Worm (Caenorhabditis elegans): ENCODE measurements around the gene F45E6.1.

The F45E6.1 gene

ce11 chrX:12452143-12452570 lies 25.1 kb downstream of the F45E6.1 start (continued):
- no peak for TF ChIP-seq zip-2 (tag; optimal IDR thresholded peaks at IDR 0.05)
- no peak for TF ChIP-seq F26F4.8 (GFP tag; conservative IDR thresholded peaks at IDR 0.05)
- TF ChIP-seq nhr-111 (GFP tag; optimal IDR thresholded peaks at IDR 0.05) = no peak
- TF ChIP-seq snpc-4 (tag; optimal IDR thresholded peaks at IDR 0.05) = no peak
- TF ChIP-seq mes-2 (tag; optimal IDR thresholded peaks at IDR 0.05; ENCODE audit: poor library complexity, severe bottlenecking) = peak; percentile 61
- peak; percentile 50 for TF ChIP-seq T26A8.4 (GFP tag; IDR thresholded peaks at IDR 0.05)
- TF ChIP-seq lin-1 (GFP tag; IDR thresholded peaks at IDR 0.05) = no peak
- TF ChIP-seq D1046.2 (GFP tag; IDR thresholded peaks at IDR 0.05) = no peak
- peak; percentile 31 for TF ChIP-seq nhr-102 (tag; optimal IDR thresholded peaks at IDR 0.05)
- TF ChIP-seq jun-1 (tag; optimal IDR thresholded peaks at IDR 0.05) = no peak
- no peak for TF ChIP-seq egl-27 (tag; optimal IDR thresholded peaks at IDR 0.05)
- TF ChIP-seq saeg-2 (GFP tag; IDR thresholded peaks at IDR 0.05) = 0 out of 2 replicates have a peak, but pooled peaks have one; percentile 26
- no peak for TF ChIP-seq nhr-76 (tag; optimal IDR thresholded peaks at IDR 0.05)
- TF ChIP-seq Y75B8A.6 (GFP tag; IDR thresholded peaks at IDR 0.05) = no peak
- TF ChIP-seq ctbp-1 (GFP tag; IDR thresholded peaks at IDR 0.05) = peak; percentile 66
- TF ChIP-seq snpc-1.2 (GFP tag; IDR thresholded peaks at IDR 0.05) = no peak
- peak; percentile 71 for TF ChIP-seq mep-1 (tag; optimal IDR thresholded peaks at IDR 0.05)
- TF ChIP-seq unc-62 (GFP tag; optimal IDR thresholded peaks at IDR 0.05 in 1 of 2) = peak in 1 of 2 experiments; percentile 15
- no peak for TF ChIP-seq unc-62 (tag; optimal IDR thresholded peaks at IDR 0.05)
- TF ChIP-seq daf-16 (GFP tag; optimal IDR thresholded peaks at IDR 0.05) = no peak
- TF ChIP-seq daf-16 (tag; optimal IDR thresholded peaks at IDR 0.05) = peak; percentile 4
- peak; percentile 15 for TF ChIP-seq nhr-28 (tag; optimal IDR thresholded peaks at IDR 0.05)
- no peak for TF ChIP-seq unc-39 (tag; optimal IDR thresholded peaks at IDR 0.05)
- TF ChIP-seq hlh-30 (tag; optimal IDR thresholded peaks at IDR 0.05; ENCODE audit: insufficient read depth) = peak; percentile 5
- TF ChIP-seq vab-7 (GFP tag; IDR thresholded peaks at IDR 0.05) = no peak
- peak; percentile 73; the same call in 1 of the 2 replicates for TF ChIP-seq egl-43 (GFP tag; IDR thresholded peaks at IDR 0.05)
- no peak for TF ChIP-seq lim-7 (GFP tag; IDR thresholded peaks at IDR 0.05)
- no peak for TF ChIP-seq lin-39 (tag; optimal IDR thresholded peaks at IDR 0.05)
- no peak for TF ChIP-seq zag-1 (tag; optimal IDR thresholded peaks at IDR 0.05)
- TF ChIP-seq nhr-42 (GFP tag; IDR thresholded peaks at IDR 0.05) = no peak
- peak; percentile 73 for TF ChIP-seq aha-1 (tag)
- TF ChIP-seq Y5F2A.4 (GFP tag; optimal IDR thresholded peaks at IDR 0.05) = no peak
- TF ChIP-seq dmd-6 (GFP tag; IDR thresholded peaks at IDR 0.05) = 0 out of 2 replicates have a peak, but pooled peaks have one; percentile 52
- 0 out of 2 replicates have a peak, but pooled peaks have one; percentile 53 for TF ChIP-seq madf-9 (GFP tag; conservative IDR thresholded peaks at IDR 0.05)
- no peak for TF ChIP-seq spr-1 (tag; optimal IDR thresholded peaks at IDR 0.05)
- no peak for TF ChIP-seq mdt-29 (GFP tag; IDR thresholded peaks at IDR 0.05)
- TF ChIP-seq hlh-11 (tag; optimal IDR thresholded peaks at IDR 0.05) = peak; percentile 63
- TF ChIP-seq R02D3.7 (tag; optimal IDR thresholded peaks at IDR 0.05) = no peak
- TF ChIP-seq Y48G9A.11 (GFP tag; IDR thresholded peaks at IDR 0.05) = no peak
- TF ChIP-seq lin-29 (GFP tag; IDR thresholded peaks at IDR 0.05) = no peak
- no peak for TF ChIP-seq ceh-82 (tag; optimal IDR thresholded peaks at IDR 0.05)
- TF ChIP-seq dmd-9 (GFP tag; IDR thresholded peaks at IDR 0.05) = no peak
- peak; percentile 80 for TF ChIP-seq F37D6.2 (tag; optimal IDR thresholded peaks at IDR 0.05)
- no peak for TF ChIP-seq arid-1 (GFP tag; conservative IDR thresholded peaks at IDR 0.05)
- TF ChIP-seq nhr-48 (tag; optimal IDR thresholded peaks at IDR 0.05) = no peak
- TF ChIP-seq sdz-12 (GFP tag; optimal IDR thresholded peaks at IDR 0.05) = no peak
- TF ChIP-seq hif-1 (tag; optimal IDR thresholded peaks at IDR 0.05) = peak in 1 of 2 experiments; percentile 67
- no peak for TF ChIP-seq attf-4 (tag; optimal IDR thresholded peaks at IDR 0.05)
- no peak for TF ChIP-seq ceh-44 (GFP tag; IDR thresholded peaks at IDR 0.05)
- TF ChIP-seq gei-8 (GFP tag; optimal IDR thresholded peaks at IDR 0.05) = no peak
- no peak for TF ChIP-seq zfp-3 (GFP tag; conservative IDR thresholded peaks at IDR 0.05)
- no peak for TF ChIP-seq Y105C5A.15 (GFP tag; IDR thresholded peaks at IDR 0.05)
